Worm (Caenorhabditis elegans) whole organism, mixed stage, embryonic: ENCODE measurements around the gene elo-1.

Source experiments
- blmp-1 ChIP-seq: fragments of 150-350 bp; optimal IDR thresholded peaks from 2 replicates; lab custom pipeline; 2014; ENCODE audit warnings: missing biosample characterization, missing genetic modification characterization
- flh-1 ChIP-seq: fragments of 200-800 bp; sonication (Bioruptor generic); optimal IDR thresholded peaks from 2 replicates; lab custom pipeline; 2018; ENCODE audit warnings: mild to moderate bottlenecking, missing genetic modification characterization, moderate library complexity, missing compliant biosample characterization
- nhr-12 ChIP-seq: fragments of 150-350 bp; optimal IDR thresholded peaks from 2 replicates; lab custom pipeline; 2014; ENCODE audit warnings: missing biosample characterization, missing genetic modification characterization
- nhr-76 ChIP-seq: sonication (generic microtip); optimal IDR thresholded peaks from 2 replicates; lab custom pipeline; 2017; ENCODE audit warnings: missing biosample characterization, missing genetic modification characterization

- no peak for TF ChIP-seq nhr-12 (tag; lab: Kevin White, UChicago)
- TF ChIP-seq flh-1 (GFP tag; lab: Kevin White, UChicago): no peak
- TF ChIP-seq blmp-1: no peak
- TF ChIP-seq nhr-76 (tag; lab: Kevin White, UChicago): no peak
Measured at ce11 chrIV:9523139-9523538, 3.0 kb upstream of the elo-1 start.
